Fruit fly (Drosophila melanogaster) Kc167 (cell line): ENCODE data around the gene eIF3e.

ENCODE experiments used
- Myc ChIP-seq: fragments of >200 bp; optimal IDR thresholded peaks from 2 replicates; lab custom pipeline; 2017; ENCODE audit warnings: missing external identifiers
- Sin3A ChIP-seq: fragments of >200 bp; optimal IDR thresholded peaks from 2 replicates; lab custom pipeline; 2018; ENCODE audit warnings: missing external identifiers
- h ChIP-seq: fragments of >200 bp; optimal IDR thresholded peaks from 3 replicates; lab custom pipeline; 2018; ENCODE audit warnings: missing external identifiers
- insv ChIP-seq: fragments of >200 bp; optimal IDR thresholded peaks from 3 replicates; lab custom pipeline; 2018; ENCODE audit warnings: missing external identifiers

DNA sequence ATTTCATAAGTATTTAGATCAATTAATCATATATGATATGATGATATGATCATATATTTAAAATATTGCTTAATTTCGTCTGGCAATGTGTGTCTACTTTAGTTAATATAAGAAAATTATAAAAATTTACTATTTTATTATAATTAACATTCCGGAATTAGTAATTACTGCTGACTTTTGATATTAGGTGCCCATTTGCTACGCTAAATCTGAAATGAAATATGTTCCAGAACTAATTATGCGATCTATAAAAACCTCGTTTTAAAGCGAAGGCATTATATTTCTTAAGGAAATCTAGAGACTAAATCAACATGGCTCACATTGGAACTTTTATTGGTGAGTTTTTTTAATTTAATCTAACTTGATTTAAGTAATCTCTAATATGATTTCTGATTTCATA, 31.6 kb downstream of the eIF3e start, which contains the start of gene CG42852:
- no peak for TF ChIP-seq Sin3A (lab: Kevin White, UChicago)
- TF ChIP-seq h (lab: Kevin White, UChicago): no peak
- TF ChIP-seq Myc: no peak
- no peak for TF ChIP-seq insv
